Fruit fly (Drosophila melanogaster) whole organism, adult: ENCODE data around the gene Polr3A.

ENCODE experiments used
- CG11617 ChIP-seq: fragments of 200-800 bp; sonication (Bioruptor generic); optimal IDR thresholded peaks from 2 replicates; lab custom pipeline; 2017; ENCODE audit warnings: mild to moderate bottlenecking, missing biosample characterization, missing genetic modification reagents, missing genetic modification characterization
- CG12768 ChIP-seq: fragments of 200-800 bp; sonication (Bioruptor generic); optimal IDR thresholded peaks from 2 replicates; lab custom pipeline; 2017; ENCODE audit warnings: missing biosample characterization, missing genetic modification characterization, mild to moderate bottlenecking, moderate library complexity, missing genetic modification reagents
- CG14711 ChIP-seq: fragments of 200-800 bp; sonication (Bioruptor generic); optimal IDR thresholded peaks from 2 replicates; lab custom pipeline; 2018; ENCODE audit warnings: missing biosample characterization, mild to moderate bottlenecking, missing genetic modification characterization, moderate library complexity
- CG1620 ChIP-seq: fragments of 200-800 bp; sonication (Bioruptor generic); optimal IDR thresholded peaks from 2 replicates; lab custom pipeline; 2016; ENCODE audit warnings: missing biosample characterization, missing genetic modification characterization
- CG33017 ChIP-seq: fragments of 200-800 bp; sonication (Bioruptor generic); optimal IDR thresholded peaks from 2 replicates; lab custom pipeline; 2018; ENCODE audit warnings: missing biosample characterization, mild to moderate bottlenecking, missing genetic modification characterization, moderate library complexity
- CG5204 ChIP-seq: fragments of 200-800 bp; sonication (Bioruptor generic); optimal IDR thresholded peaks from 2 replicates; lab custom pipeline; 2016; ENCODE audit warnings: missing biosample characterization, missing genetic modification characterization
- CG7045 ChIP-seq: fragments of 200-800 bp; sonication (Bioruptor generic); optimal IDR thresholded peaks from 2 replicates; lab custom pipeline; 2017; ENCODE audit warnings: missing biosample characterization, mild to moderate bottlenecking, missing genetic modification characterization
- CG7101 ChIP-seq: fragments of 200-800 bp; sonication (Bioruptor generic); optimal IDR thresholded peaks from 2 replicates; lab custom pipeline; 2018; ENCODE audit warnings: missing biosample characterization, mild to moderate bottlenecking, missing genetic modification characterization, moderate library complexity
- Clk ChIP-seq: fragments of 200-800 bp; sonication (Bioruptor generic); optimal IDR thresholded peaks from 2 replicates; lab custom pipeline; 2017; ENCODE audit warnings: missing biosample characterization, missing genetic modification characterization
- Crg-1 ChIP-seq: fragments of 200-800 bp; sonication (Bioruptor generic); optimal IDR thresholded peaks from 2 replicates; lab custom pipeline; 2016; ENCODE audit warnings: missing biosample characterization, missing genetic modification characterization
- Hr96 ChIP-seq: fragments of 200-800 bp; sonication (Bioruptor generic); optimal IDR thresholded peaks from 2 replicates; lab custom pipeline; 2016; ENCODE audit warnings: missing biosample characterization, missing genetic modification characterization
- Mnt ChIP-seq: fragments of 200-800 bp; sonication (Bioruptor generic); optimal IDR thresholded peaks from 2 replicates; lab custom pipeline; 2016; ENCODE audit warnings: missing biosample characterization, mild to moderate bottlenecking, missing genetic modification characterization
- bab1 ChIP-seq: fragments of 200-800 bp; sonication (Bioruptor generic); optimal IDR thresholded peaks from 3 replicates; lab custom pipeline; 2019; ENCODE audit warnings: missing biosample characterization, mild to moderate bottlenecking, missing genetic modification characterization, moderate library complexity
- cic ChIP-seq: fragments of 200-800 bp; sonication (Bioruptor generic); optimal IDR thresholded peaks from 2 replicates; lab custom pipeline; 2017; ENCODE audit warnings: missing biosample characterization, mild to moderate bottlenecking, missing genetic modification characterization, moderate library complexity
- cnc ChIP-seq, 2 experiments: fragments of >200 bp; optimal IDR thresholded peaks; 2 replicates each; lab custom pipeline; 2017
- kay ChIP-seq: fragments of 200-800 bp; sonication (Bioruptor generic); peaks from one replicate; lab custom pipeline; 2016; ENCODE audit warnings: missing biosample characterization, missing genetic modification characterization, borderline replicate concordance
- ovo ChIP-seq: fragments of 200-800 bp; sonication (Bioruptor generic); optimal IDR thresholded peaks from 2 replicates; lab custom pipeline; 2016; ENCODE audit warnings: missing biosample characterization, missing genetic modification characterization
- pad ChIP-seq: fragments of 200-800 bp; sonication (Bioruptor generic); optimal IDR thresholded peaks from 3 replicates; lab custom pipeline; 2017; ENCODE audit warnings: missing biosample characterization, missing genetic modification characterization, mild to moderate bottlenecking, moderate library complexity, missing genetic modification reagents
- tj ChIP-seq: fragments of 200-800 bp; sonication (Bioruptor generic); optimal IDR thresholded peaks from 3 replicates; lab custom pipeline; 2017; ENCODE audit warnings: missing biosample characterization, mild to moderate bottlenecking, missing genetic modification characterization, moderate library complexity
- toe ChIP-seq: fragments of 200-800 bp; sonication (Bioruptor generic); optimal IDR thresholded peaks from 2 replicates; lab custom pipeline; 2016; ENCODE audit warnings: missing biosample characterization, missing genetic modification characterization

Polr3A gene

dm6 chrX:15795951-15796443 is 33.2 kb downstream of the Polr3A start, which contains the start of gene sordd1:
sordd1 (minus strand) TSS chrX:15796028.
- TF ChIP-seq toe = peak; percentile 34

- TF ChIP-seq kay (GFP tag; lab: Kevin White, UChicago) (peak; percentile 57), toe (peak; percentile 13)
Observed at dm6 chrX:15799085-15799557, 36.4 kb downstream of the Polr3A start, which contains the start of the genes sordd2 and CG15602. sordd2 (minus strand) TSS chrX:15799162. CG15602 (plus strand) TSS chrX:15799426.

- TF ChIP-seq cnc (optimal IDR thresholded peaks at IDR 0.05; lab: Kevin White, UChicago) (no peak), kay (GFP tag; lab: Kevin White, UChicago) (no peak), CG5204 (GFP tag; lab: Kevin White, UChicago) (no peak), pad (GFP tag; lab: Kevin White, UChicago) (peak; percentile 6), CG1620 (peak; percentile 22), ovo (GFP tag; lab: Kevin White, UChicago) (no peak), CG11617 (peak; percentile 34), toe (no peak), tj (GFP tag; lab: Kevin White, UChicago) (no peak), Crg-1 (GFP tag; lab: Kevin White, UChicago) (no peak), CG7101 (tag; lab: Kevin White, UChicago) (peak; percentile 67), CG7045 (GFP tag; lab: Kevin White, UChicago) (no peak), CG12768 (GFP tag; lab: Kevin White, UChicago) (no peak), Mnt (no peak), CG33017 (tag; lab: Kevin White, UChicago) (no peak), Hr96 (GFP tag; lab: Kevin White, UChicago) (no peak), Clk (GFP tag; lab: Kevin White, UChicago) (no peak), bab1 (peak; percentile 37), CG14711 (peak; percentile 54), cic (GFP tag; lab: Kevin White, UChicago) (no peak)
Observed at dm6 chrX:15802880-15803650, 40.3 kb downstream of the Polr3A start.

- TF ChIP-seq Clk (GFP tag; lab: Kevin White, UChicago) = no peak
- no peak for TF ChIP-seq CG7101 (tag; lab: Kevin White, UChicago)
- TF ChIP-seq bab1 = peak; percentile 18
- TF ChIP-seq Crg-1 (GFP tag; lab: Kevin White, UChicago) = no peak
- no peak for TF ChIP-seq CG11617
- TF ChIP-seq CG14711 = peak; percentile 61
- TF ChIP-seq CG1620 = no peak
- peak; percentile 85 for TF ChIP-seq kay (GFP tag; lab: Kevin White, UChicago)
Observed at dm6 chrX:15803764-15804563, 41.2 kb downstream of the Polr3A start, which contains the start of the genes PGRP-LE and sd. PGRP-LE (minus strand) TSS chrX:15803880. sd (plus strand) TSS chrX:15804370.

dm6 chrX:15804790-15805189 is 42.0 kb downstream of the Polr3A start:
- peak; percentile 19 for TF ChIP-seq CG14711
- no peak for TF ChIP-seq Hr96 (GFP tag; lab: Kevin White, UChicago)

dm6 chrX:15805523-15805922 is 42.8 kb downstream of the Polr3A start:
- no peak for TF ChIP-seq CG1620
- TF ChIP-seq kay (GFP tag; lab: Kevin White, UChicago) = no peak
- TF ChIP-seq CG5204 (GFP tag; lab: Kevin White, UChicago) = no peak
- no peak for TF ChIP-seq cic (GFP tag; lab: Kevin White, UChicago)
- peak; percentile 42 for TF ChIP-seq pad (GFP tag; lab: Kevin White, UChicago)
- TF ChIP-seq CG14711 = no peak
- no peak for TF ChIP-seq CG12768 (GFP tag; lab: Kevin White, UChicago)
- TF ChIP-seq tj (GFP tag; lab: Kevin White, UChicago) = peak; percentile 42
- TF ChIP-seq Crg-1 (GFP tag; lab: Kevin White, UChicago) = no peak
- no peak for TF ChIP-seq CG7045 (GFP tag; lab: Kevin White, UChicago)
- TF ChIP-seq cnc (optimal IDR thresholded peaks at IDR 0.05; lab: Kevin White, UChicago) = no peak
- no peak for TF ChIP-seq Hr96 (GFP tag; lab: Kevin White, UChicago)
- no peak for TF ChIP-seq CG33017 (tag; lab: Kevin White, UChicago)
- TF ChIP-seq CG11617 = no peak
- TF ChIP-seq Clk (GFP tag; lab: Kevin White, UChicago) = no peak
